Fruit fly (Drosophila melanogaster): ENCODE data around the gene TAF1B.

The TAF1B gene

dm6 chr3R:10130091-10130490 is 13.9 kb downstream of the TAF1B start (continued):
- TF ChIP-seq Fer3 (tag; optimal IDR thresholded peaks at IDR 0.05) (peak; percentile 69), lilli (GFP tag; optimal IDR thresholded peaks at IDR 0.05) (peak; percentile 51), Asciz (GFP tag; optimal IDR thresholded peaks at IDR 0.05) (peak; percentile 36), ssp (GFP tag; IDR thresholded peaks at IDR 0.05) (no peak; the same call in 1 of the 2 replicates), Ptx1 (GFP tag; IDR thresholded peaks at IDR 0.05) (peak; percentile 80), Hr78 (GFP tag; optimal IDR thresholded peaks at IDR 0.05) (no peak), CTCF (GFP tag; optimal IDR thresholded peaks at IDR 0.05) (no peak), YL-1 (GFP tag; optimal IDR thresholded peaks at IDR 0.05) (no peak), sd (tag; optimal IDR thresholded peaks at IDR 0.05) (peak; percentile 16), CG9727 (GFP tag; optimal IDR thresholded peaks at IDR 0.05) (peak; percentile 67), CG3847 (GFP tag; IDR thresholded peaks at IDR 0.05) (peak; percentile 60), CG4820 (GFP tag; optimal IDR thresholded peaks at IDR 0.05) (peak; percentile 17), tna (GFP tag; IDR thresholded peaks at IDR 0.05; ENCODE audit: partially characterized antibody) (no peak), Elba2 (GFP tag; optimal IDR thresholded peaks at IDR 0.05) (no peak), Hmr (GFP tag; optimal IDR thresholded peaks at IDR 0.05) (peak; percentile 76), klu (GFP tag; IDR thresholded peaks at IDR 0.05) (no peak), Nf-YB (GFP tag; optimal IDR thresholded peaks at IDR 0.05) (peak; percentile 24), B-H1 (GFP tag; IDR thresholded peaks at IDR 0.05) (peak; percentile 38; the same call in 1 of the 3 replicates), kni (GFP tag; optimal IDR thresholded peaks at IDR 0.05) (no peak), CG18011 (GFP tag; optimal IDR thresholded peaks at IDR 0.05) (no peak), CG31441 (GFP tag; IDR thresholded peaks at IDR 0.05) (peak; percentile 64), cad (GFP tag; optimal IDR thresholded peaks at IDR 0.05) (no peak), dmrt11E (tag; optimal IDR thresholded peaks at IDR 0.05) (peak; percentile 36), jing (GFP tag; optimal IDR thresholded peaks at IDR 0.05) (no peak), Dref (GFP tag; IDR thresholded peaks at IDR 0.05) (no peak), CG10147 (GFP tag; optimal IDR thresholded peaks at IDR 0.05) (peak; percentile 75), CG11560 (tag; IDR thresholded peaks at IDR 0.05) (peak; percentile 25; the same call in 1 of the 3 replicates), CG17186 (GFP tag; optimal IDR thresholded peaks at IDR 0.05) (no peak), dan (GFP tag; IDR thresholded peaks at IDR 0.05) (no peak), seq (GFP tag; IDR thresholded peaks at IDR 0.05) (peak; percentile 34; the same call in 1 of the 2 replicates), CG6791 (GFP tag; IDR thresholded peaks at IDR 0.05; ENCODE audit: partially characterized antibody) (no peak), yki (optimal IDR thresholded peaks at IDR 0.05) (no peak), CG8478 (optimal IDR thresholded peaks at IDR 0.05) (no peak), az2 (GFP tag; optimal IDR thresholded peaks at IDR 0.05) (peak; percentile 55), Doc3 (GFP tag; IDR thresholded peaks at IDR 0.05; ENCODE audit: partially characterized antibody) (no peak), maf-S (GFP tag; optimal IDR thresholded peaks at IDR 0.05) (no peak), row (GFP tag; IDR thresholded peaks at IDR 0.05) (peak; percentile 78), slbo (GFP tag; IDR thresholded peaks at IDR 0.05) (peak; percentile 81), CG18764 (GFP tag; optimal IDR thresholded peaks at IDR 0.05) (peak; percentile 43), ems (GFP tag; optimal IDR thresholded peaks at IDR 0.05) (peak; percentile 14), salm (tag; optimal IDR thresholded peaks at IDR 0.05) (peak; percentile 16), CG3281 (GFP tag; optimal IDR thresholded peaks at IDR 0.05) (peak; percentile 65), Eip74EF (GFP tag; optimal IDR thresholded peaks at IDR 0.05) (peak in 1 of 2 experiments; percentile 9), CG15269 (tag; optimal IDR thresholded peaks at IDR 0.05) (peak; percentile 76), CG9932 (GFP tag; IDR thresholded peaks at IDR 0.05) (peak; percentile 52), Dbx (GFP tag; IDR thresholded peaks at IDR 0.05) (peak; percentile 81), E2f2 (GFP tag; IDR thresholded peaks at IDR 0.05) (0 out of 2 replicates have a peak, but pooled peaks have one; percentile 34), CG18476 (GFP tag; optimal IDR thresholded peaks at IDR 0.05) (peak; percentile 22), HLH3B (GFP tag; IDR thresholded peaks at IDR 0.05) (peak; percentile 64), schlank (tag; optimal IDR thresholded peaks at IDR 0.05) (no peak), CG8388 (GFP tag; optimal IDR thresholded peaks at IDR 0.05) (peak; percentile 60), CG10654 (GFP tag; optimal IDR thresholded peaks at IDR 0.05) (peak; percentile 27)
